Worm (Caenorhabditis elegans): Measurements from ENCODE around the gene pept-1.

DNA sequence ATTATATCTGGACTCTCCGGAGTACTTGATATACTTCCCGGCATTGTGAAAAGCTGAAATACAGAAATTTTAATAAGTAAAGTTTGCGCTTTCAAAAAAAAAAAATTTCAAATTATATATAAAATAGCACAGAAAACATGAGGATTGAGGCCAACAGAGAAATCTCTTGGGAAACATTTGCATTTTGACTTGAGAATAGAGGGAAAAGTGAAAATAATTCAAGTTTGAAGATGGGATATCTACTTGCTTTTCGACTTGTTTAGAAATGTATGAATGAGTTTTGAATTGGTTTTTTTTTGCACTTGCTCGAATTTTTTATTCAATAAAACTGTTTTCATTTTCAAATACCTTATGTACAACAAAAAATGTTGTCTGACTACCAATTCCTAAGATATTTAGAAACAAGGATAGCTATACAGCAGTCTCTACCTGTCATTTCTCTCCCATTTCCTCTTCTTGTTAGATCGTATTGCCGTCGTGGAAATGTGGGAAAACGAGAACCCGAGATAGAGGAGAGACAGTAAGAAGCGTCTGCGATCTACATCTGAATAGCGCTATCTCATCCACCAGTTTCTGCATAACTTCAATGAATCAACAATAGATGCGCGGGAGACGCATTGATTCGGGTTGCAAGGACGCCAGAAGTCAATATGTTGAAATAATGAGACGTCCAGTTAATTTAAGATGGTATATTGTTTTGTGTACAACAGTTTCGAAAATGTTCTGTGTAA is 40.1 kb upstream of the pept-1 start, which contains the start of gene T22E5.6:
- TF ChIP-seq zag-1 (tag; optimal IDR thresholded peaks at IDR 0.05), result no peak
- no peak for TF ChIP-seq nhr-11 (tag; optimal IDR thresholded peaks at IDR 0.05)
- no peak for TF ChIP-seq fos-1 (tag; optimal IDR thresholded peaks at IDR 0.05)
- no peak for TF ChIP-seq snpc-4 (tag; optimal IDR thresholded peaks at IDR 0.05)
- no peak for TF ChIP-seq elt-1 (tag; optimal IDR thresholded peaks at IDR 0.05)
- no peak for TF ChIP-seq ceh-82 (tag; optimal IDR thresholded peaks at IDR 0.05)
- no peak for TF ChIP-seq unc-39 (tag; optimal IDR thresholded peaks at IDR 0.05)
- no peak for TF ChIP-seq nhr-237 (tag; optimal IDR thresholded peaks at IDR 0.05)
- no peak for TF ChIP-seq unc-62 (GFP tag; optimal IDR thresholded peaks at IDR 0.05)
- TF ChIP-seq aly-2 (tag; optimal IDR thresholded peaks at IDR 0.05), result no peak
